Worm (Caenorhabditis elegans): ENCODE results near the gene T28A8.8.

The T28A8.8 gene

DNA sequence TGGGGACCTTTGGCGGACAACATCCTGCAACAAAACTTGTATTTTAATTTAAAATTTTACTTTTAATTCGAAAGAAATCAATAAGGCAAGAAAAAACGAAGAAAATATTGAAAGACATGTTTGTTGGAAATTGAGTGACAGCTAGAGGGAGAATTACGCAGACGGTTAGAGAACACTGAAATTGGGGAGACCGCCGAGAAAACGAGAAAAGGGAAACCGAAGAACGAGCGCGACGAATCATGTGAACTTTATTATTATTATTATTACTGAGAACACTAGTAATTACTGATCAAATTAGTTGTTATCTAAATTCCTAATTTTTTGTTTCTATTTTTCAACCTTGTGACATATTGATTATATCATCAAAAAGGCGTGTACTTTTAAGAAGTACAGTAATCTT is 46.4 kb downstream of the T28A8.8 start, which contains the start of gene mmad-1 (continued):
- TF ChIP-seq xbp-1 (tag; optimal IDR thresholded peaks at IDR 0.05) (peak; percentile 25), ets-5 (GFP tag; IDR thresholded peaks at IDR 0.05) (no peak), lin-13 (GFP tag; optimal IDR thresholded peaks at IDR 0.05) (peak; percentile 2), pax-3 (tag; optimal IDR thresholded peaks at IDR 0.05) (no peak), nhr-71 (tag; optimal IDR thresholded peaks at IDR 0.05) (peak; percentile 86), zag-1 (tag; optimal IDR thresholded peaks at IDR 0.05) (no peak), dsc-1 (tag; optimal IDR thresholded peaks at IDR 0.05) (peak; percentile 54), sox-4 (tag; optimal IDR thresholded peaks at IDR 0.05) (no peak), nhr-47 (tag; optimal IDR thresholded peaks at IDR 0.05) (peak; percentile 63), fkh-10 (GFP tag; optimal IDR thresholded peaks at IDR 0.05) (no peak), unc-86 (tag; optimal IDR thresholded peaks at IDR 0.05) (no peak), mdl-1 (tag; optimal IDR thresholded peaks at IDR 0.05) (peak in 1 of 2 experiments; percentile 73), lir-3 (tag; optimal IDR thresholded peaks at IDR 0.05; ENCODE audit: poor library complexity) (no peak), mef-2 (tag; optimal IDR thresholded peaks at IDR 0.05) (no peak), pqm-1 (tag; optimal IDR thresholded peaks at IDR 0.05) (no peak), jun-1 (tag; optimal IDR thresholded peaks at IDR 0.05) (no peak), unc-130 (tag; optimal IDR thresholded peaks at IDR 0.05) (peak; percentile 33), snpc-4 (tag; optimal IDR thresholded peaks at IDR 0.05) (no peak), egl-13 (tag; optimal IDR thresholded peaks at IDR 0.05) (no peak), aha-1 (tag; optimal IDR thresholded peaks at IDR 0.05) (no peak), hlh-17 (GFP tag; optimal IDR thresholded peaks at IDR 0.05; ENCODE audit: borderline replicate concordance) (no peak), nhr-85 (tag) (peak; percentile 75), ama-1 (optimal IDR thresholded peaks at IDR 0.05) (peak; percentile 54), swsn-7 (tag; optimal IDR thresholded peaks at IDR 0.05) (peak; percentile 60), sup-37 (GFP tag; optimal IDR thresholded peaks at IDR 0.05) (no peak), lin-39 (tag; optimal IDR thresholded peaks at IDR 0.05) (no peak), nhr-28 (tag; optimal IDR thresholded peaks at IDR 0.05) (no peak), fos-1 (tag; optimal IDR thresholded peaks at IDR 0.05) (no peak), tlp-1 (tag; optimal IDR thresholded peaks at IDR 0.05) (no peak), nhr-19 (GFP tag; conservative IDR thresholded peaks at IDR 0.05) (peak; percentile 83), F16B12.6 (tag; optimal IDR thresholded peaks at IDR 0.05) (no peak), nhr-12 (tag; optimal IDR thresholded peaks at IDR 0.05) (no peak), nhr-20 (tag; optimal IDR thresholded peaks at IDR 0.05) (peak; percentile 82), hlh-4 (tag; optimal IDR thresholded peaks at IDR 0.05) (no peak), aly-2 (tag; optimal IDR thresholded peaks at IDR 0.05) (no peak), ceh-63 (GFP tag; optimal IDR thresholded peaks at IDR 0.05) (no peak), nhr-77 (tag; optimal IDR thresholded peaks at IDR 0.05) (no peak), snu-23 (GFP tag; optimal IDR thresholded peaks at IDR 0.05) (peak; percentile 78), alr-1 (tag; optimal IDR thresholded peaks at IDR 0.05; ENCODE audit: borderline replicate concordance) (no peak), unc-98 (GFP tag; IDR thresholded peaks at IDR 0.05) (no peak), sptf-1 (tag; optimal IDR thresholded peaks at IDR 0.05) (no peak), egl-27 (tag; optimal IDR thresholded peaks at IDR 0.05) (no peak), lsy-2 (tag; optimal IDR thresholded peaks at IDR 0.05) (peak; percentile 44 to 52), zip-4 (GFP tag; optimal IDR thresholded peaks at IDR 0.05) (no peak), lin-15B (tag; optimal IDR thresholded peaks at IDR 0.05) (no peak), blmp-1 (tag; optimal IDR thresholded peaks at IDR 0.05) (peak; percentile 90), hpl-2 (GFP tag; optimal IDR thresholded peaks at IDR 0.05) (no peak), lin-35 (GFP tag; optimal IDR thresholded peaks at IDR 0.05) (peak; percentile 45 to 64), nhr-84 (tag; optimal IDR thresholded peaks at IDR 0.05) (no peak), elt-3 (tag; optimal IDR thresholded peaks at IDR 0.05) (peak in 2 of 6 experiments; percentile 23 to 88), dpl-1 (GFP tag; optimal IDR thresholded peaks at IDR 0.05) (peak in 1 of 3 experiments; percentile 35), C04F5.9 (tag; optimal IDR thresholded peaks at IDR 0.05) (no peak), skn-1 (tag; optimal IDR thresholded peaks at IDR 0.05) (peak; percentile 4), nhr-90 (tag; optimal IDR thresholded peaks at IDR 0.05; ENCODE audit: poor library complexity) (peak; percentile 71)
